Fruit fly (Drosophila melanogaster) Kc167 (cell line): ENCODE results near the gene mid.

Experiments
- h ChIP-seq: fragments of >200 bp; optimal IDR thresholded peaks from 3 replicates; lab custom pipeline; 2018; ENCODE audit warnings: missing external identifiers
- insv ChIP-seq: fragments of >200 bp; optimal IDR thresholded peaks from 3 replicates; lab custom pipeline; 2018; ENCODE audit warnings: missing external identifiers
- psq ChIP-seq: fragments of >200 bp; optimal IDR thresholded peaks from 2 replicates; lab custom pipeline; 2017; ENCODE audit warnings: missing external identifiers
- ttk ChIP-seq: sonication (Bioruptor generic); optimal IDR thresholded peaks from 2 replicates; lab custom pipeline; 2017; ENCODE audit warnings: missing external identifiers

DNA sequence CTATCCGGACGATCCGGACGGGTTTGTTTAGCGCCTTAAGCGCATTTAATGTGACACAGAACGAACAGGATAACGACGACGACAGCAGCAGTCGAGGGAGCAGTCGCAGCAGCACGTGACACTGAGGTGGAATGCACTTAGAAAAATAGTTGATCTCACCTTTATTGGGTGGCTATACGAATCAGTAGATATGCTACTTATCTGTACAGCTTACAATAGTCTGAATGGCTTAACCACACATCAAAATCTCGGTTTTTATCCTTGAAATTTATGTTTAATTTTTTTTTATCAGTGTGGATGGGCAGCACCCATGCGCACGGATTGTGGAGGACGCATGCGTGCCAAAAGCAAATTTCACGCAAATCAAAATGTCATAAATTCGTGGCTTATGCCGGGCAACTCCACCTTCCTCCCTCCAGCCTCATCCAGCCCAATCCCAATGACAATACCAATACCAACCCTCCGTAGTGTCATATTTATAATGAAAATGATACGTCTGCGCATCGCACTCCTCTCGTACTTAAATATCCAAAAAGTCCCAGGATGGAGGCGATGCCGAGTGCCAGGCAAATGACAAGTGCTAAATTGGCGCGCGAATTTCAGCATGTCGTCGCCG, 46.5 kb downstream of the mid start:
- TF ChIP-seq h (lab: Kevin White, UChicago) (no peak), ttk (no peak), psq (lab: Kevin White, UChicago) (no peak), insv (no peak)
